Fruit fly (Drosophila melanogaster) whole organism, wandering third instar larva: ENCODE data around the gene CG6149.

Experiments used
- Abd-B ChIP-seq: fragments of >200 bp; optimal IDR thresholded peaks from 2 replicates; lab custom pipeline; 2017; ENCODE audit warnings: missing biosample characterization, missing genetic modification characterization
- Dfd ChIP-seq: fragments of >200 bp; optimal IDR thresholded peaks from 2 replicates; lab custom pipeline; 2017; ENCODE audit warnings: missing biosample characterization, missing genetic modification characterization
- GATAd ChIP-seq: sonication (Bioruptor generic); optimal IDR thresholded peaks from 2 replicates; lab custom pipeline; 2016; ENCODE audit warnings: missing biosample characterization, missing genetic modification characterization
- Hr78 ChIP-seq: fragments of >200 bp; optimal IDR thresholded peaks from 2 replicates; lab custom pipeline; 2017; ENCODE audit warnings: missing biosample characterization, missing genetic modification characterization
- Hr83 ChIP-seq: fragments of 200-300 bp; sonication (Bioruptor generic); optimal IDR thresholded peaks from 2 replicates; lab custom pipeline; 2016; ENCODE audit warnings: missing biosample characterization, mild to moderate bottlenecking, missing genetic modification characterization, moderate library complexity; ENCODE audit not compliant: poor library complexity, severe bottlenecking
- dl ChIP-seq, 2 experiments: fragments of 175-275, 200-275 bp in 1 of 2; fragments of 200-275 bp in 1 of 2; sonication (Bioruptor generic); optimal IDR thresholded peaks; lab custom pipeline; 2018; ENCODE audit warnings: mild to moderate bottlenecking in 2 of 2, missing biosample characterization in 2 of 2, missing genetic modification characterization in 2 of 2, moderate library complexity in 2 of 2; ENCODE audit not compliant: partially characterized antibody in 2 of 2, insufficient read depth in 1 of 2
- foxo ChIP-seq, 2 experiments: fragments of 200-800 bp; sonication (Bioruptor generic); optimal IDR thresholded peaks; 2 replicates in 1 of 2; 3 replicates in 1 of 2; lab custom pipeline; 2016 to 2017; ENCODE audit warnings: missing biosample characterization in 2 of 2, missing genetic modification characterization in 2 of 2
- h ChIP-seq: fragments of 200-800 bp; sonication (Bioruptor generic); optimal IDR thresholded peaks from 3 replicates; lab custom pipeline; 2016; ENCODE audit warnings: missing biosample characterization, mild to moderate bottlenecking, missing genetic modification characterization
- sv ChIP-seq: fragments of 200-800 bp; sonication (Bioruptor generic); optimal IDR thresholded peaks from 3 replicates; lab custom pipeline; 2016; ENCODE audit warnings: missing biosample characterization, missing genetic modification characterization
- usp ChIP-seq: fragments of >200 bp; optimal IDR thresholded peaks from 2 replicates; lab custom pipeline; 2017; ENCODE audit warnings: missing biosample characterization, missing genetic modification characterization

DNA sequence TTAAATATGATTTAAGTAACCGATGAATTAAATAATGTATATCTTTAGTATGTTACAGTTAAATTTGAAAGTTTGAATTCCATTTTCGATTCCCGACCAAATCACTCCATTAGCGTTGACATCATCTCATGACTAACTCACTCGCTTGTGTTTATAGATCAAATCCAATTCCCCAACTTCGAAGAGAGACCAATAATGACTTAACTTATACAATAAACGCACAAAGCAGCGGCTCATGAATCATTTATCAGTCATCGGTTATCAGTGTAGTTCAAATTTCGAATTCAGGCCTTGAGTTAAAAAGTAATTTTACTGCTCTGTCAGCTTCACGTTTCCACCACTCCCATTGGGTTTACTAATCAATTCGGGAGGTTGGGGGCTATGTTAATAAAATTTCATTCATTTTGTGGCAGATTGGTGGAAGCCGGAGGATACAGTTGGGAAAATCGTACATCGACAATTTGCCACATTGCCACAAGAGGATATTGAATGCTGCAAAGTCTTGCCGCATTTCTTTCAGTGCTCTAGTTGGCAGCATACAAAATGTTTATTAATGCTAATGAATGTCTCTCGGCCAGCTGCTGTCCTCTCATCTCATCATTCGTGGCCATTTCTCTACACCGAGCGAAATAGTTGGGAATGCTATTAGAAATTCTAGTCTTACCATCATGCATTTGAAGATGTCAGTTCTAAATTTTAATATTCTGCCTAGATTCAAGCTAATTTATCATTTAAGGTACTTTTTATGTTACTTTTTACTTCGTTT is 26.8 kb downstream of the CG6149 start:
- TF ChIP-seq Hr83 (GFP tag; lab: Kevin White, UChicago) (no peak), Abd-B (GFP tag; lab: Kevin White, UChicago) (no peak), dl (GFP tag; optimal IDR thresholded peaks at IDR 0.05; lab: Kevin White, UChicago; ENCODE audit: insufficient read depth in 1 of 2, partially characterized antibody in 2 of 2) (no peak), usp (GFP tag; lab: Kevin White, UChicago) (no peak), sv (GFP tag; lab: Kevin White, UChicago) (no peak), Hr78 (no peak), foxo (GFP tag; optimal IDR thresholded peaks at IDR 0.05; lab: Kevin White, UChicago) (peak in 1 of 2 experiments; percentile 9), GATAd (no peak), Dfd (GFP tag; lab: Kevin White, UChicago) (no peak), h (GFP tag; lab: Kevin White, UChicago) (peak; percentile 8)
